Worm (Caenorhabditis elegans) whole organism, young adult: ENCODE results near the gene spp-21.

Experiments used
- aptf-2 ChIP-seq: fragments of 200-800 bp; sonication (Bioruptor generic); conservative IDR thresholded peaks from 2 replicates; pipeline ENCODE4 v1.3.6; 2022; ENCODE audit warnings: missing genetic modification reagents, missing genetic modification characterization, missing compliant biosample characterization
- ceh-100 ChIP-seq: fragments of 200-800 bp; sonication (Bioruptor generic); IDR thresholded peaks from 2 replicates; pipeline ENCODE4 v1.3.6; 2022; ENCODE audit warnings: missing genetic modification reagents, missing genetic modification characterization, missing compliant biosample characterization
- madf-3 ChIP-seq: fragments of 200-800 bp; sonication (Bioruptor generic); IDR thresholded peaks from 2 replicates; pipeline ENCODE4 v1.3.6; 2022; ENCODE audit warnings: missing genetic modification reagents, missing genetic modification characterization, missing compliant biosample characterization
- unc-62 ChIP-seq: fragments of 150-350 bp; optimal IDR thresholded peaks from 2 replicates; lab custom pipeline; 2014; ENCODE audit warnings: missing biosample characterization, missing genetic modification reagents, missing genetic modification characterization

DNA sequence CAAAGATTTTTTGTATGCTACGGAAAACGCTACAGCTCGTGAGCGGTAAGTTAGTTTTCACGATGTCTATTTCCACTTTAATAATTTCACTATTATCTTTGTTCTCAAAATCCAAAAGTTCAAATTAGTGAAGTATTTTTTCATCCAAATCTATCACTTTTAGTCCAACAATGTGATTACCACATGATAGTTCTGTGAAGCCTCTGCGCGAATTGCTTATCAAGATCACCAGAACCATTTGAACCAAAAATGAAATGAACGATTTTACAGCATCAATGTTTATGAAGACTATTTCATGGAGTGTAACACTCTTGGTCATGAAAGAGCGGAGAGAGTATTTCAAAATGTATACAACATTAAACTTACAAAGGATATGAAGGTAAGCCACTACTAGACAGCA lies 44.5 kb downstream of the spp-21 start:
- TF ChIP-seq unc-62 (GFP tag; lab: Kevin White, UChicago), result no peak
- no peak for TF ChIP-seq ceh-100
- no peak for TF ChIP-seq madf-3 (GFP tag; lab: Robert Waterston, UW)
- TF ChIP-seq aptf-2 (GFP tag; lab: Robert Waterston, UW), result no peak
